Comparison of ENCODE assay signal across 1 fruit fly cellular context in the genomic region with DNA sequence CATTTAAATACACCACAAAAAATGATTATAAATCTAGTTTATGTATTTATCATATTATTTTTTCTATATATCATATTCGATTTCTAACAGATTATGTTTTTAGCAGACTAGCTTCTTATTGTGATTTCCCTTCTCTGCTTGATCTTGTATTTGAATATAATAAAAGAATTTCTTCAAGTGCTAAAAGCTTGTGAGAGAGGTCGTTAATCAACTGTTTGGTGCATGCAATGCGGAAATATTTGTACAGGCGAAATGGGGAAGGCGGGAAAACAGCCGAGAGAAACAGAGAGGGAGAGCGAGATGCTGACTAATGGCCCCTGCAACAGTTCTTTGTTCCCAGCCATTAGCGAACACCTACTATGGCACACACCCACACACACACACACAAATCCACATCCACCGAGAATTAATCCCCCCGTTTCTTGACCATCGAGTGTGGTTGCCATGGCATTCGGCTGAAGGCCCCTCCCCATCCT.
TF ChIP-seq lines count a peak whose summit lies in the region.

No protein-coding gene starts in this region.

TF ChIP-seq in whole organism, prepupa, 60 proteins besides CTCF, POLR2A, EP300 and RAD21 (continued from another document):
- TF ChIP-seq CG8319 (GFP tag; optimal IDR thresholded peaks at IDR 0.05; lab: Kevin White, UChicago) (peak; percentile 24), CG6808 (GFP tag; optimal IDR thresholded peaks at IDR 0.05; lab: Kevin White, UChicago) (peak; percentile 23), CG32006 (GFP tag; optimal IDR thresholded peaks at IDR 0.05; lab: Kevin White, UChicago) (peak; percentile 50)
TF ChIP-seq in whole organism, prepupa: peak in this region for 47.
